Worm (Caenorhabditis elegans): ENCODE results near the gene T27E7.5.
"Not testable (repeated sequence)": the region's sequence is repeated elsewhere in the genome, so short reads cannot be mapped to it uniquely, and the experiment has no call there.

Gene T27E7.5

ce11 chrIV:14547292-14547691 is 10.3 kb downstream of the T27E7.5 start:
- TF ChIP-seq nfya-1 (tag; optimal IDR thresholded peaks at IDR 0.05; ENCODE audit: insufficient read depth) (peak; percentile 88), jun-1 (tag; optimal IDR thresholded peaks at IDR 0.05) (no peak)

DNA sequence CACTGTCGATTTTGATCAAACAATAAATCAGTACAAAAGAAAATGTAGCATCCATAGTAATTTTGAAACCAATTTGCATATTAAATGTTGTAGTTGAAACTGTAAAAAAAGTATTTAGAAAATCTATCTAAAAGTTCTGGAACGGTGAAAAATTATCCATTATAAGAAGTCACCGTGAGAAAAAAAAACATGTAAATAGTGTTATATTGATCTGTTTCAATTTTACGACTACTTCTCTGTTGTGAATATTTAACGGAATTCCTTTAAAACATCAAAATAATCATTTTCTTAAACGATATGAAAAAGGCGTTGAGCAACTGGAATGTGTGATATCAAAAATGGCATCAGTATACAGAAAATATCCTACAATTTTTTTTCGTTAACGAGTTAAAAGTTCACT is 12.3 kb downstream of the T27E7.5 start, which contains the start of gene T27E7.9:
Gene T27E7.9, minus strand, starts transcription at position 101 of the 400 bp plus-strand sequence.
- no peak for TF ChIP-seq ama-1 (optimal IDR thresholded peaks at IDR 0.05)
- TF ChIP-seq nhr-43 (tag; optimal IDR thresholded peaks at IDR 0.05; ENCODE audit: poor library complexity, severe bottlenecking) = no peak
- no peak for TF ChIP-seq aly-2 (tag; optimal IDR thresholded peaks at IDR 0.05)
- no peak for TF ChIP-seq pqm-1 (tag; optimal IDR thresholded peaks at IDR 0.05)
- no peak for TF ChIP-seq ZK546.5 (tag; optimal IDR thresholded peaks at IDR 0.05)
- no peak for TF ChIP-seq hmg-11 (tag; optimal IDR thresholded peaks at IDR 0.05)

DNA sequence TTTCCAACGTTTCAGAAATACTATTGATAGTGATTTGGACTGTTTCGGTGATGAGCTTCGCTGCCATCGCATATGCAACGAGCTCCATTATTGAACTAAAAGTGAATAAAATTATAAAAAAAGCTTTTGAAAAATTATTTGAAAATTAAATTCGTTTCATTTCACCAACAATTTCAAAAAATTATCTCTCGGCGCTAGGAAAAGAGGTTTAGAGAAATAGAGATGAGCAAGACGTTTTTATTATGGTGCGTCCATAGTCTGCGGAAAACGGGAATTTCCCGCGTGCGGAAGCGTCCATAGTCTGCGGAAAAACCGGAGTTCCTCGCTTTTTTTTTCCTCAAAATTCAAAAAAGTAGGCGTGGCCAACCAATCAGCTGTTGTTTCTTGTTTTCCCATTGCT is 14.9 kb downstream of the T27E7.5 start, which contains the start of gene pals-30:
Gene pals-30, minus strand, starts transcription at position 101 of the 400 bp plus-strand sequence.
- TF ChIP-seq fos-1 (tag; optimal IDR thresholded peaks at IDR 0.05); lin-15B (tag; optimal IDR thresholded peaks at IDR 0.05); nfya-1 (tag; optimal IDR thresholded peaks at IDR 0.05; ENCODE audit: insufficient read depth): not testable (repeated sequence)

DNA sequence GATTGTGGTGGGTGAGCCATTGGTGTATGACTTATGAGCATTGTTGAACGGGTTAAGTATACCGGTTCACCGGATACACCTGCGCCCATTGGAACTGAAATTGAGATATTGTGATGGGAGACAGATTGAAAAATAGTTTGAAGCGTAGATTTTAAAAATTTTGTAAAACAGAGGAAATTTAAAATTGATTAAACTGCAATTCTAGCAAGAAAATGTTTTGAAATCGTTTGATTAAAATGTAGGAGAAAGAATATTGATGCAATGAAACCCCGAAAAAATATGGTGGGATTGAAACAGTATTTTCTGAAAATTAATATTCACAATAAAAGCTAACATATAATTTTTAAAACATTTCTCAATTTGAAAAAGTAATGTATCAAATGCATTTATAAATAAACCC is 17.8 kb downstream of the T27E7.5 start, which contains the start of gene Y57G11B.6:
Gene Y57G11B.6, minus strand, starts transcription at position 101 of the 400 bp plus-strand sequence.
- TF ChIP-seq nfya-1 (tag; optimal IDR thresholded peaks at IDR 0.05; ENCODE audit: insufficient read depth) (no peak), ceh-82 (tag; optimal IDR thresholded peaks at IDR 0.05) (no peak), jun-1 (tag; optimal IDR thresholded peaks at IDR 0.05) (no peak), elt-2 (tag; optimal IDR thresholded peaks at IDR 0.05) (no peak), lin-15B (tag; optimal IDR thresholded peaks at IDR 0.05) (no peak), unc-62 (GFP tag; optimal IDR thresholded peaks at IDR 0.05) (no peak), daf-12 (tag; optimal IDR thresholded peaks at IDR 0.05) (no peak), pha-4 (tag; optimal IDR thresholded peaks at IDR 0.05) (no peak), nhr-23 (tag; optimal IDR thresholded peaks at IDR 0.05) (no peak), mdl-1 (tag; optimal IDR thresholded peaks at IDR 0.05) (no peak), ceh-28 (tag; optimal IDR thresholded peaks at IDR 0.05) (no peak), egl-5 (tag; optimal IDR thresholded peaks at IDR 0.05) (no peak), ama-1 (optimal IDR thresholded peaks at IDR 0.05) (no peak), nhr-237 (tag; optimal IDR thresholded peaks at IDR 0.05) (no peak), nhr-11 (tag; optimal IDR thresholded peaks at IDR 0.05) (no peak)

- no peak for TF ChIP-seq ama-1 (optimal IDR thresholded peaks at IDR 0.05)
- no peak for TF ChIP-seq fkh-10 (GFP tag; optimal IDR thresholded peaks at IDR 0.05)
- TF ChIP-seq mdl-1 (tag; optimal IDR thresholded peaks at IDR 0.05) = no peak
- TF ChIP-seq nhr-67 (tag; optimal IDR thresholded peaks at IDR 0.05) = no peak
- no peak for TF ChIP-seq aly-2 (tag; optimal IDR thresholded peaks at IDR 0.05)
- TF ChIP-seq fkh-2 (tag; optimal IDR thresholded peaks at IDR 0.05) = no peak
- TF ChIP-seq egl-5 (tag; optimal IDR thresholded peaks at IDR 0.05) = no peak
- TF ChIP-seq hmg-11 (tag; optimal IDR thresholded peaks at IDR 0.05) = no peak
- no peak for TF ChIP-seq lin-39 (tag; optimal IDR thresholded peaks at IDR 0.05)
- no peak for TF ChIP-seq R02D3.7 (tag; optimal IDR thresholded peaks at IDR 0.05)
- no peak for TF ChIP-seq ceh-28 (tag; optimal IDR thresholded peaks at IDR 0.05)
- no peak for TF ChIP-seq eor-1 (tag; optimal IDR thresholded peaks at IDR 0.05)
- TF ChIP-seq ZK546.5 (tag; optimal IDR thresholded peaks at IDR 0.05) = no peak
- TF ChIP-seq nhr-25 (tag; optimal IDR thresholded peaks at IDR 0.05) = no peak
- TF ChIP-seq nhr-77 (tag; optimal IDR thresholded peaks at IDR 0.05) = no peak
- no peak for TF ChIP-seq pqm-1 (tag; optimal IDR thresholded peaks at IDR 0.05)
- no peak for TF ChIP-seq ztf-4 (tag; optimal IDR thresholded peaks at IDR 0.05)
- no peak for TF ChIP-seq egl-27 (tag; optimal IDR thresholded peaks at IDR 0.05)
These were observed 20.7 kb downstream of the T27E7.5 start for ce11 chrIV:14557642-14558041.

- no peak for TF ChIP-seq ztf-11 (tag; optimal IDR thresholded peaks at IDR 0.05)
- TF ChIP-seq elt-1 (tag; optimal IDR thresholded peaks at IDR 0.05) = no peak
- no peak for TF ChIP-seq nhr-76 (tag; optimal IDR thresholded peaks at IDR 0.05)
- peak; percentile 54 for TF ChIP-seq elt-2 (tag; optimal IDR thresholded peaks at IDR 0.05)
- no peak for TF ChIP-seq fkh-2 (tag; optimal IDR thresholded peaks at IDR 0.05)
- TF ChIP-seq ztf-4 (tag; optimal IDR thresholded peaks at IDR 0.05) = no peak
- no peak for TF ChIP-seq nhr-25 (tag; optimal IDR thresholded peaks at IDR 0.05)
- no peak for TF ChIP-seq ama-1 (optimal IDR thresholded peaks at IDR 0.05)
- no peak for TF ChIP-seq nfya-1 (tag; optimal IDR thresholded peaks at IDR 0.05; ENCODE audit: insufficient read depth)
- peak; percentile 32 for TF ChIP-seq pha-4 (tag; optimal IDR thresholded peaks at IDR 0.05)
- TF ChIP-seq unc-62 (GFP tag; optimal IDR thresholded peaks at IDR 0.05) = no peak
- no peak for TF ChIP-seq nhr-23 (tag; optimal IDR thresholded peaks at IDR 0.05)
- TF ChIP-seq pqm-1 (tag; optimal IDR thresholded peaks at IDR 0.05) = peak; percentile 57
- no peak for TF ChIP-seq ceh-16 (tag; optimal IDR thresholded peaks at IDR 0.05)
- no peak for TF ChIP-seq fos-1 (tag; optimal IDR thresholded peaks at IDR 0.05)
These were observed 22.3 kb downstream of the T27E7.5 start for ce11 chrIV:14559267-14559666.
